Worm (Caenorhabditis elegans) whole organism, late embryonic: Measurements from ENCODE around the gene metl-13.
"Not testable (repeated sequence)": the region's sequence is repeated elsewhere in the genome, so short reads cannot be mapped to it uniquely, and the experiment has no call there.

Experiments used
- C38D4.7 ChIP-seq: fragments of 200-800 bp; sonication (Bioruptor generic); optimal IDR thresholded peaks from 2 replicates; lab custom pipeline; 2018; ENCODE audit warnings: mild to moderate bottlenecking, missing genetic modification characterization, moderate library complexity, missing compliant biosample characterization
- ahr-1 ChIP-seq: sonication (generic microtip); optimal IDR thresholded peaks from 2 replicates; lab custom pipeline; 2016; ENCODE audit warnings: missing genetic modification characterization, missing compliant biosample characterization
- ama-1 ChIP-seq: fragments of 150-350 bp; optimal IDR thresholded peaks from 2 replicates; lab custom pipeline; 2014
- gmeb-2 ChIP-seq: sonication (generic microtip); optimal IDR thresholded peaks from 2 replicates; lab custom pipeline; 2016; ENCODE audit warnings: missing genetic modification characterization, inconsistent platforms, missing compliant biosample characterization
- hlh-6 ChIP-seq: sonication (generic microtip); optimal IDR thresholded peaks from 2 replicates; lab custom pipeline; 2016; ENCODE audit warnings: missing genotype, missing genetic modification characterization, missing compliant biosample characterization
- lin-11 ChIP-seq: fragments of 200-800 bp; sonication (Bioruptor generic); optimal IDR thresholded peaks from 2 replicates; lab custom pipeline; 2018; ENCODE audit warnings: mild to moderate bottlenecking, missing genetic modification characterization, missing compliant biosample characterization
- nfya-1 ChIP-seq: sonication (generic microtip); optimal IDR thresholded peaks from 2 replicates; lab custom pipeline; 2017; ENCODE audit warnings: missing genetic modification characterization, mild to moderate bottlenecking, missing compliant biosample characterization, antibody characterized with exemption, moderate library complexity
- nhr-11 ChIP-seq: fragments of 150-350 bp; optimal IDR thresholded peaks from 2 replicates; lab custom pipeline; 2014; ENCODE audit warnings: missing biosample characterization, missing genetic modification characterization

DNA sequence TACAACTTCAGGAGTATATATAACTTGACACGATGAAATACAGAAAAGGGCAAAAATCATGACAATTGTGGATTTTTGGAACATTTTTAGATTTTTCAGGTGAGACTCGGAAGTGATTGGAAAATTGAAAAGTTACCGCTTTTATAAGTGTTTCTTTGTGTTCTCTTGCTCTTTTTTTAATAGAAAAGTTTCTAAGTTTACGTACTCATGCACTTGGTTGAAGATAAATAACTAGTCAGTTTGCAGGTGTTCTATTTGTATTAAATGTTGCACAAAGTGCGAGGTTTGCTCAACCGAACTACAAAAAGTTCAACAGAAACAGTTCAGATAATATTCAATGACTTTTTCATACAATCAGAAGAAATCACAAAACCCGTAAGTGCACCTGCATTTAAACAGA is 40.0 kb upstream of the metl-13 start, which contains the start of gene nspb-3:
- TF ChIP-seq gmeb-2 (tag; lab: Kevin White, UChicago); ama-1 (lab: Kevin White, UChicago); nfya-1 (tag; lab: Kevin White, UChicago); ahr-1; hlh-6 (tag; lab: Kevin White, UChicago); nhr-11 (tag; lab: Kevin White, UChicago); lin-11 (tag; lab: Kevin White, UChicago); C38D4.7 (GFP tag; lab: Kevin White, UChicago): not testable (repeated sequence)
